Worm (Caenorhabditis elegans) whole organism, early embryonic: ENCODE measurements around the gene C09G9.3.

Experiments used
- B0310.2 ChIP-seq: sonication (generic microtip); optimal IDR thresholded peaks from 2 replicates; lab custom pipeline; 2016; ENCODE audit warnings: mild to moderate bottlenecking, missing genetic modification characterization, missing compliant biosample characterization
- F13C5.2 ChIP-seq: sonication (generic microtip); optimal IDR thresholded peaks from 2 replicates; lab custom pipeline; 2017; ENCODE audit warnings: mild to moderate bottlenecking, missing genetic modification characterization, inconsistent platforms, missing compliant biosample characterization
- aly-1 ChIP-seq: sonication (generic microtip); optimal IDR thresholded peaks from 2 replicates; lab custom pipeline; 2016; ENCODE audit warnings: missing genetic modification characterization, missing compliant biosample characterization
- ama-1 ChIP-seq: fragments of 150-350 bp; optimal IDR thresholded peaks from 2 replicates; lab custom pipeline; 2014
- ceh-13 ChIP-seq: fragments of 200-800 bp; sonication (Bioruptor generic); optimal IDR thresholded peaks from 2 replicates; lab custom pipeline; 2018; ENCODE audit warnings: mild to moderate bottlenecking, missing genetic modification characterization, missing compliant biosample characterization
- ceh-36 ChIP-seq: sonication (generic microtip); optimal IDR thresholded peaks from 2 replicates; lab custom pipeline; 2016; ENCODE audit warnings: missing genetic modification characterization, inconsistent platforms, missing compliant biosample characterization
- ets-7 ChIP-seq: sonication (generic microtip); optimal IDR thresholded peaks from 2 replicates; lab custom pipeline; 2016; ENCODE audit warnings: missing genotype, missing genetic modification characterization, missing compliant biosample characterization
- flt-1 ChIP-seq: fragments of 200-800 bp; sonication (Bioruptor generic); IDR thresholded peaks from 2 replicates; pipeline ENCODE4 v1.3.6; 2022; ENCODE audit warnings: missing genetic modification characterization, missing compliant biosample characterization
- hmbx-1 ChIP-seq: sonication (generic microtip); optimal IDR thresholded peaks from 2 replicates; lab custom pipeline; 2016; ENCODE audit warnings: mild to moderate bottlenecking, missing genetic modification characterization, missing compliant biosample characterization
- hmg-4 ChIP-seq: fragments of 200-800 bp; sonication (Bioruptor generic); optimal IDR thresholded peaks from 2 replicates; lab custom pipeline; 2018; ENCODE audit warnings: mild to moderate bottlenecking, missing genetic modification characterization, missing compliant biosample characterization
- hnd-1 ChIP-seq: sonication (generic microtip); optimal IDR thresholded peaks from 2 replicates; lab custom pipeline; 2016; ENCODE audit warnings: missing genetic modification characterization, missing compliant biosample characterization
- pes-1 ChIP-seq: fragments of 200-800 bp; sonication (Bioruptor generic); IDR thresholded peaks from 2 replicates; pipeline ENCODE4 v1.3.6; 2022; ENCODE audit warnings: missing genetic modification reagents, missing genetic modification characterization, missing compliant biosample characterization
- scrt-1 ChIP-seq: fragments of 200-800 bp; sonication (Bioruptor generic); IDR thresholded peaks from 2 replicates; pipeline ENCODE4 v1.3.6; 2022; ENCODE audit warnings: missing genetic modification characterization, missing compliant biosample characterization
- sea-1 ChIP-seq: fragments of 200-800 bp; sonication (Bioruptor generic); conservative IDR thresholded peaks from 2 replicates; pipeline ENCODE4 v1.3.6; 2022; ENCODE audit warnings: missing genetic modification characterization, missing compliant biosample characterization
- tbx-11 ChIP-seq: fragments of 200-800 bp; sonication (Bioruptor generic); IDR thresholded peaks from 2 replicates; pipeline ENCODE4 v1.3.6; 2022; ENCODE audit warnings: missing genetic modification characterization, missing compliant biosample characterization
- tbx-37 ChIP-seq: fragments of 200-800 bp; sonication (Bioruptor generic); conservative IDR thresholded peaks from 2 replicates; pipeline ENCODE4 v1.3.6; 2022; ENCODE audit warnings: missing genetic modification reagents, missing genetic modification characterization, missing compliant biosample characterization
- tra-4 ChIP-seq: sonication (generic microtip); optimal IDR thresholded peaks from 2 replicates; lab custom pipeline; 2017; ENCODE audit warnings: missing genetic modification characterization, missing compliant biosample characterization

Gene C09G9.3

DNA sequence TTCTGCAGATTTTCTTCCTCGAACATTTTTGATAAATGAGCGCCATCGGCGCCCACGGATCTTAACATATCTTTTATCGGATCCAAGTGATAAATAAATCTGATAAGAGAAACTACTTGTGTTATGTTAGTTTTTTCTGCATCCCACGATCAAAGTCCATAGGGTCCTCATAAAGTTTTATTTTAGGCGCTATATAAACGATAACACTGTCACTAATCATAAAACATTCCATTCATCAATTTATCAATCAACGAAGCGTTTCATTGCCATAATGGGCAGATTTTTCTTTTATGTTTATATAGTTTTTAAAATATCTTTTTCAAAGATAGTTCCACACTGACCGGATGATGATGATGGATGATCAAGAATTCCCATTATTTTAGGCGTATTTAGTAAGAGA is 8.2 kb downstream of the C09G9.3 start:
- TF ChIP-seq hmbx-1 (tag; lab: Kevin White, UChicago) (no peak), F13C5.2 (tag; lab: Kevin White, UChicago) (no peak), hmg-4 (GFP tag; lab: Kevin White, UChicago) (no peak), ets-7 (no peak), tbx-37 (GFP tag; lab: Robert Waterston, UW) (no peak), flt-1 (no peak), tbx-11 (GFP tag; lab: Robert Waterston, UW) (no peak)

DNA sequence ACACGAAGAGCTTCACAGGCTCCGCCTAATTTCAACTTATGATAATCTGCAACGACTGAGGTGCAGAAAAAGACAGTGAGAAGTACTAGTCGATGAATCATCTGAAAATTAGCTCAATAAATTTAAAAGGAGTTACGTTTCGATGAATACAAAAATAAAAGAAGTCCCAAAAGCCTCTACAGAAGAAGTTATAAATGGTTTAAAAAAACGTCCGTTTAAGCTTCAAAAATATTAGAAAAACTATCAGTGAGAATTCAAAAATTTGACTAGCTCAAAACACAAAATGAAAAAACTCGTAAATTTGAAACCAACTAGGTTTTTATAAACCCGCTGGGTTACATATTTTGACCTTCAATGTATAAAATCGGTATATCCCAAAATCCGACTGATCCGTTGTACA is 16.9 kb downstream of the C09G9.3 start, which contains the start of gene T11B7.5:
Gene T11B7.5, minus strand, starts transcription at position 101 of the 400 bp plus-strand sequence.
- no peak for TF ChIP-seq ceh-36 (tag; lab: Kevin White, UChicago)
- TF ChIP-seq scrt-1 (GFP tag; lab: Robert Waterston, UW) = no peak
- TF ChIP-seq F13C5.2 (tag; lab: Kevin White, UChicago) = no peak
- no peak for TF ChIP-seq hmg-4 (GFP tag; lab: Kevin White, UChicago)
- TF ChIP-seq ceh-13 (GFP tag; lab: Kevin White, UChicago) = no peak
- no peak for TF ChIP-seq tbx-11 (GFP tag; lab: Robert Waterston, UW)
- TF ChIP-seq ama-1 (lab: Kevin White, UChicago) = no peak
- no peak for TF ChIP-seq aly-1 (tag; lab: Kevin White, UChicago)
- no peak for TF ChIP-seq hmbx-1 (tag; lab: Kevin White, UChicago)
- no peak for TF ChIP-seq pes-1
- no peak for TF ChIP-seq hnd-1
- no peak for TF ChIP-seq tbx-37 (GFP tag; lab: Robert Waterston, UW)
- TF ChIP-seq tra-4 (tag; lab: Kevin White, UChicago) = no peak
- TF ChIP-seq B0310.2 (tag; lab: Kevin White, UChicago) = no peak

DNA sequence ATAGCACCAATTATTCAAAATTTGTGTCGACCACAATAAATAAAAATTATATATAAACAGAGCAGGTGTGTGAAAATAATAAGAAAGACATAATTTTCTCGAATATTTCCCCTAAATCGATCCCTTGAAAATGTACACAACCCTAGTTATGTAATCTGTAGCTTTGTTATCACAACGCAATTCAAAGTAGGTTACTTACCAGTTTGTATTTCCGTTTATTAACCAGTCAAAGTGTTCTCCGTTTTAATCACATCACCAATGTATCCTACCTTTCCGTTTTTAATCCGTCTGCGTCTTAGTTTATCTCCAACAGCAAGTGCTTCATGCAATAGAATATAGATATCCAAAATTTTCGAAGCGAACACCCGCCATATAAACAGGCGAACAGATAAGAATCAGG is 19.6 kb downstream of the C09G9.3 start:
- TF ChIP-seq hmbx-1 (tag; lab: Kevin White, UChicago) = no peak
- no peak for TF ChIP-seq scrt-1 (GFP tag; lab: Robert Waterston, UW)
- no peak for TF ChIP-seq tra-4 (tag; lab: Kevin White, UChicago)

DNA sequence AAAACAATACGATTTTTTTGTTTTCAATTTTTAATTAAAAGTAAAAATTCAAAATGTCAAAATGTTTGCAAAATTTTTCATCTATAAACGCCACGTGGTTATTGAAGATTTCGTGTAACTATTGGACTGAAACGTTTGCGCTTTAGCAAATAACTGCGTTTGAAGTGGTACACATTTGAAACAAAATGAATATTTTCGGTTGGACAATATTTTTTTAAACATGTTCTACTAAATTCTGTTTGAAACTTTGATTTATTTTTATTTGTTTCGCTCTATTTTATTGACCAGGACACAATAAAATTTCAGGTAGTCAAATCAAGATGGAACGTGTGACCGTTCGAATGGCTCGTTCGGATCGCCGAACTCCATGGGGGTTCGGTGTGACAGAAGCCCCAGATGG is 20.7 kb downstream of the C09G9.3 start, which contains the start of gene alp-1:
Gene alp-1, plus strand, starts transcription at position 301 of the 400 bp plus-strand sequence.
- TF ChIP-seq aly-1 (tag; lab: Kevin White, UChicago) (no peak), hnd-1 (no peak), ama-1 (lab: Kevin White, UChicago) (no peak)

DNA sequence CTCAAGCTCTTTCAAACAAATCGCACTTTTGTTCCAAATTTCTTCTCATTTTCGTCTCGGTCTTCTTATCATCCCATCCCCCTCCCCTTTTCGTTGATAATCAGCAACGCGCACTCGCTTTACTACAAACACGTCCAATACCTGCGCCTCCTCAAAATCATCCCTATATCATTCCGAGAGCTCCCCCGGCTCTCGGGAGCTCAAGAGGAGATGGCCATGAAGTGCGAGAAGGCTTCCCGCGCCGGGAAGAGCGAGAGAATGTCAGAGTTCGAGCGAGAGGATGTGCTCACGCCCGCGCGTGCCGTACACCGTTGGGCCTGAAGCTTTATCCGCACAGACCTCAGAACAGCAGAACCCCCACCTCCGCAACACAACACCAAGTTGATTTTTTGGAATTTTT is 22.1 kb downstream of the C09G9.3 start:
- TF ChIP-seq aly-1 (tag; lab: Kevin White, UChicago) (peak; percentile 48), F13C5.2 (tag; lab: Kevin White, UChicago) (no peak), tbx-37 (GFP tag; lab: Robert Waterston, UW) (no peak)

DNA sequence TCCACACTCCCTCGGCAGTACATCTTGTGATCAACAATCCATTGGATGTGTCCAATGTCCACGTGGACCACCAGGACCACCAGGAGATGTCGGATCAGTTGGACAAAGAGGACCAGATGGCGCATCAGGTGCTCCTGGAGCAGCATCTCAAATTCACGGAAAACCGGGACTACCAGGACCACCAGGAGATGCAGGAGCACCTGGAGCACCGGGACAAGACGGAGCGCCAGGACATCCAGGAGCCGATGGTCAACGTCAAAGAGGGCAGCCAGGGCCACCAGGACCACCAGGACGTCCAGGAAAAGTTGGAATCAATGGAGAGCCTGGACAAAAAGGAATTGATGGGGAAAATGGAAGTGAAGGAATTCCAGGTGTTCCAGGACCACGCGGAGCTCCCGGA is 23.9 kb downstream of the C09G9.3 start:
- TF ChIP-seq hnd-1 (no peak), tra-4 (tag; lab: Kevin White, UChicago) (no peak), ceh-13 (GFP tag; lab: Kevin White, UChicago) (no peak), ets-7 (no peak)

DNA sequence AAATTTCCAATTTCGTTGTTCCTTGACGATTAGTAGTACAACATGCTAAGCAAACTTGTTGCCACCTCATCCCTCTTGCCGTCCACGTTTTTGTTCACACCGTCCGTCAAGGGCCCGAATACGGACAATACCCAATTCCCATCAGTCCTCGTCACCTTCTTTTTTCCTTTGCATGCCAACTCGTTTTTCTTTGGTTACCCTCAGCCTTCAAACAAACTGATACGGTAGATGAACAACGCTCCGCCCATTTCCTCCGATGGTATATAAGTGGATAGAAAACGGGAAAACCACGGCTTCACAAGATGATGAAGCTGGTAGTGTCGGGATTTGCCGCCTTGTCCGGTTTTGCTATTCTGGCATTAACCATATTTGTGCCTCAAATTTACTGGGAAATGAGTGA is 24.9 kb downstream of the C09G9.3 start, which contains the start of gene col-118:
Gene col-118, plus strand, starts transcription at position 301 of the 400 bp plus-strand sequence.
- no peak for TF ChIP-seq aly-1 (tag; lab: Kevin White, UChicago)
- no peak for TF ChIP-seq tra-4 (tag; lab: Kevin White, UChicago)
- no peak for TF ChIP-seq ama-1 (lab: Kevin White, UChicago)
- no peak for TF ChIP-seq hmbx-1 (tag; lab: Kevin White, UChicago)
- TF ChIP-seq flt-1 = no peak
- no peak for TF ChIP-seq scrt-1 (GFP tag; lab: Robert Waterston, UW)
- TF ChIP-seq ets-7 = no peak
- no peak for TF ChIP-seq hmg-4 (GFP tag; lab: Kevin White, UChicago)
- no peak for TF ChIP-seq B0310.2 (tag; lab: Kevin White, UChicago)
- TF ChIP-seq ceh-36 (tag; lab: Kevin White, UChicago) = no peak
- TF ChIP-seq hnd-1 = no peak
- TF ChIP-seq ceh-13 (GFP tag; lab: Kevin White, UChicago) = no peak

DNA sequence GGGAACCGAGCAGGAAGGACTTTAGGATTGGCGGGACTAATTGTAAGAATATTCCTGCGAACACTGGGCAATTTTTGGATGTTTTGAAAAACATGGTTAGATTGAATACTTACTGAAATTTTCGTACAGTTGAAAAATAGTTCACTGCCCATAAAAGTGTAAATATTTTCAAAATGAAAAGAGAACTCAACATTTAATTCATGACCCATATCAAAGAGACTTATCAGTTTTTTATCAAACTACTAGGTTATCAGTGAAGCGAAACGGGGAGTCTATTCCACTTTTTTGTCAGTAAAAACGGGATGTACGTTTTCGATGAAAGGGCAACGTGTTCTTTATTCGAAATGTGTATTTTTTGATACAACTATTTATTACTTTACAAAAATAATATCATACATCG is 26.9 kb downstream of the C09G9.3 start:
- TF ChIP-seq flt-1 (no peak), aly-1 (tag; lab: Kevin White, UChicago) (no peak), hnd-1 (no peak), F13C5.2 (tag; lab: Kevin White, UChicago) (no peak), ceh-13 (GFP tag; lab: Kevin White, UChicago) (no peak), B0310.2 (tag; lab: Kevin White, UChicago) (no peak), tbx-11 (GFP tag; lab: Robert Waterston, UW) (no peak), hmbx-1 (tag; lab: Kevin White, UChicago) (no peak), ceh-36 (tag; lab: Kevin White, UChicago) (no peak), tra-4 (tag; lab: Kevin White, UChicago) (no peak), sea-1 (GFP tag; lab: Robert Waterston, UW) (no peak), tbx-37 (GFP tag; lab: Robert Waterston, UW) (no peak), pes-1 (no peak), ets-7 (no peak), scrt-1 (GFP tag; lab: Robert Waterston, UW) (no peak), hmg-4 (GFP tag; lab: Kevin White, UChicago) (no peak), ama-1 (lab: Kevin White, UChicago) (no peak)
